Worm (Caenorhabditis elegans) whole organism, L4 larva: ENCODE data around the gene nuo-4.

Experiments used
- D1046.2 ChIP-seq: fragments of 200-800 bp; sonication (Bioruptor generic); IDR thresholded peaks from 2 replicates; pipeline ENCODE4 v1.3.6; 2022; ENCODE audit warnings: missing genetic modification characterization, missing compliant biosample characterization
- F49E8.2 ChIP-seq: sonication (generic microtip); optimal IDR thresholded peaks from 2 replicates; lab custom pipeline; 2016; ENCODE audit warnings: missing compliant biosample characterization, mild to moderate bottlenecking, missing genetic modification characterization, borderline replicate concordance
- R02D3.7 ChIP-seq: fragments of 150-350 bp; sonication (generic microtip); optimal IDR thresholded peaks from 3 replicates; lab custom pipeline; 2014; ENCODE audit warnings: missing biosample characterization, missing genetic modification characterization
- Y75B8A.6 ChIP-seq: fragments of 200-800 bp; sonication (Bioruptor generic); IDR thresholded peaks from 2 replicates; pipeline ENCODE4 v1.3.6; 2022; ENCODE audit warnings: missing genetic modification reagents, missing genetic modification characterization, missing compliant biosample characterization
- aha-1 ChIP-seq: fragments of 150-350 bp; peaks from one replicate; lab custom pipeline; 2014; ENCODE audit warnings: missing biosample characterization, missing genetic modification characterization
- aly-2 ChIP-seq: sonication (generic microtip); optimal IDR thresholded peaks from 2 replicates; lab custom pipeline; 2018; ENCODE audit warnings: missing biosample characterization, missing genetic modification characterization
- ceh-32 ChIP-seq: sonication (generic microtip); optimal IDR thresholded peaks from 2 replicates; lab custom pipeline; 2016; ENCODE audit warnings: mild to moderate bottlenecking, missing genetic modification characterization, missing compliant biosample characterization; ENCODE audit not compliant: poor library complexity
- ceh-62 ChIP-seq: sonication (generic microtip); optimal IDR thresholded peaks from 2 replicates; lab custom pipeline; 2017; ENCODE audit warnings: missing biosample characterization, missing genetic modification characterization
- ceh-82 ChIP-seq: sonication (generic microtip); optimal IDR thresholded peaks from 2 replicates; lab custom pipeline; 2017; ENCODE audit warnings: missing biosample characterization, missing genetic modification characterization
- cey-2 ChIP-seq: sonication (generic microtip); optimal IDR thresholded peaks from 3 replicates; lab custom pipeline; 2017; ENCODE audit warnings: missing genetic modification characterization, mild to moderate bottlenecking, missing compliant biosample characterization, antibody characterized with exemption, borderline replicate concordance; ENCODE audit not compliant: insufficient read depth
- daf-8 ChIP-seq: fragments of 200-800 bp; sonication (Bioruptor generic); IDR thresholded peaks from 2 replicates; pipeline ENCODE4 v1.3.6; 2022; ENCODE audit warnings: missing genetic modification characterization, missing compliant biosample characterization
- dpl-1 ChIP-seq: fragments of 150-350 bp; optimal IDR thresholded peaks from 2 replicates; lab custom pipeline; 2014; ENCODE audit warnings: missing biosample characterization, missing genetic modification reagents, missing genetic modification characterization
- dve-1 ChIP-seq: sonication (generic microtip); optimal IDR thresholded peaks from 2 replicates; lab custom pipeline; 2017; ENCODE audit warnings: antibody characterized with exemption, mild to moderate bottlenecking, missing genetic modification characterization, missing compliant biosample characterization; ENCODE audit not compliant: insufficient read depth
- fos-1 ChIP-seq: fragments of 150-350 bp; optimal IDR thresholded peaks from 2 replicates; lab custom pipeline; 2014; ENCODE audit warnings: missing biosample characterization, missing genetic modification characterization
- hif-1 ChIP-seq, 2 experiments: sonication (generic microtip); optimal IDR thresholded peaks; 2 replicates each; lab custom pipeline; 2016 to 2017; ENCODE audit warnings: missing compliant biosample characterization in 2 of 2, missing genetic modification characterization in 2 of 2, missing genetic modification reagents in 2 of 2, missing genotype in 2 of 2, mild to moderate bottlenecking in 1 of 2
- hlh-11 ChIP-seq: fragments of 200-800 bp; sonication (Bioruptor generic); optimal IDR thresholded peaks from 2 replicates; lab custom pipeline; 2018; ENCODE audit warnings: mild to moderate bottlenecking, missing genetic modification characterization, missing compliant biosample characterization
- hlh-30 ChIP-seq: sonication (generic microtip); optimal IDR thresholded peaks from 2 replicates; lab custom pipeline; 2017; ENCODE audit warnings: antibody characterized with exemption, mild to moderate bottlenecking, missing genetic modification characterization, missing compliant biosample characterization; ENCODE audit not compliant: insufficient read depth
- jun-1 ChIP-seq: fragments of 150-350 bp; optimal IDR thresholded peaks from 2 replicates; lab custom pipeline; 2014; ENCODE audit warnings: missing biosample characterization, missing genetic modification reagents, missing genetic modification characterization
- lin-1 ChIP-seq: fragments of 200-800 bp; sonication (Bioruptor generic); IDR thresholded peaks from 2 replicates; pipeline ENCODE4 v1.3.6; 2022; ENCODE audit warnings: missing genetic modification reagents, missing genetic modification characterization, missing compliant biosample characterization
- lin-39 ChIP-seq: fragments of 150-350 bp; optimal IDR thresholded peaks from 2 replicates; lab custom pipeline; 2014; ENCODE audit warnings: missing biosample characterization, missing genetic modification reagents, missing genetic modification characterization
- lsy-2 ChIP-seq, 2 experiments: fragments of 150-350 bp in 1 of 2; sonication (generic microtip) in 1 of 2; optimal IDR thresholded peaks; 2 replicates each; lab custom pipeline; 2014 to 2017; ENCODE audit warnings: missing biosample characterization in 2 of 2, missing genetic modification characterization in 2 of 2
- mdl-1 ChIP-seq, 2 experiments: fragments of 150-350 bp in 1 of 2; sonication (generic microtip) in 1 of 2; optimal IDR thresholded peaks; 2 replicates each; lab custom pipeline; 2014 to 2017; ENCODE audit warnings: missing biosample characterization in 2 of 2, missing genetic modification characterization in 2 of 2
- mdt-29 ChIP-seq: fragments of 200-800 bp; sonication (Bioruptor generic); IDR thresholded peaks from 2 replicates; pipeline ENCODE4 v1.3.6; 2022; ENCODE audit warnings: missing genetic modification reagents, missing genetic modification characterization, missing compliant biosample characterization
- mep-1 ChIP-seq: fragments of 150-350 bp; sonication (generic microtip); optimal IDR thresholded peaks from 3 replicates; lab custom pipeline; 2014; ENCODE audit warnings: missing biosample characterization, missing genetic modification characterization
- mxl-3 ChIP-seq: fragments of 200-800 bp; sonication (Bioruptor generic); optimal IDR thresholded peaks from 2 replicates; lab custom pipeline; 2018; ENCODE audit warnings: mild to moderate bottlenecking, missing genetic modification characterization, missing compliant biosample characterization
- nhr-10 ChIP-seq: fragments of 150-350 bp; optimal IDR thresholded peaks from 2 replicates; lab custom pipeline; 2014; ENCODE audit warnings: missing biosample characterization, missing genetic modification characterization
- nhr-25 ChIP-seq: sonication (generic microtip); optimal IDR thresholded peaks from 2 replicates; lab custom pipeline; 2017; ENCODE audit warnings: missing genetic modification characterization, mild to moderate bottlenecking, missing compliant biosample characterization, antibody characterized with exemption, moderate library complexity, borderline replicate concordance; ENCODE audit not compliant: insufficient read depth
- nhr-28 ChIP-seq: fragments of 150-350 bp; optimal IDR thresholded peaks from 2 replicates; lab custom pipeline; 2014; ENCODE audit warnings: missing biosample characterization, missing genetic modification characterization
- nhr-42 ChIP-seq: fragments of 200-800 bp; sonication (Bioruptor generic); IDR thresholded peaks from 2 replicates; pipeline ENCODE4 v1.3.6; 2022; ENCODE audit warnings: missing genetic modification characterization, missing compliant biosample characterization
- nhr-77 ChIP-seq: fragments of 150-350 bp; optimal IDR thresholded peaks from 2 replicates; lab custom pipeline; 2014; ENCODE audit warnings: missing biosample characterization, missing genetic modification characterization
- set-16 ChIP-seq: fragments of 200-800 bp; sonication (Bioruptor generic); IDR thresholded peaks from 2 replicates; pipeline ENCODE4 v1.3.6; 2022; ENCODE audit warnings: missing genetic modification reagents, missing genetic modification characterization, missing compliant biosample characterization
- spr-1 ChIP-seq: sonication (generic microtip); optimal IDR thresholded peaks from 2 replicates; lab custom pipeline; 2016; ENCODE audit warnings: mild to moderate bottlenecking, missing genetic modification characterization, missing compliant biosample characterization
- spr-3 ChIP-seq: fragments of 200-800 bp; sonication (Bioruptor generic); optimal IDR thresholded peaks from 2 replicates; lab custom pipeline; 2018; ENCODE audit warnings: mild to moderate bottlenecking, missing genetic modification characterization, missing compliant biosample characterization
- tag-97 ChIP-seq: fragments of 200-800 bp; sonication (Bioruptor generic); IDR thresholded peaks from 2 replicates; pipeline ENCODE4 v1.3.6; 2022; ENCODE audit warnings: missing genetic modification characterization, missing compliant biosample characterization
- tra-1 ChIP-seq: fragments of 200-800 bp; sonication (Bioruptor generic); IDR thresholded peaks from 2 replicates; pipeline ENCODE4 v1.3.6; 2022; ENCODE audit warnings: missing genetic modification reagents, missing genetic modification characterization, missing compliant biosample characterization
- unc-39 ChIP-seq: sonication (generic microtip); optimal IDR thresholded peaks from 2 replicates; lab custom pipeline; 2017; ENCODE audit warnings: missing biosample characterization, missing genetic modification characterization
- unc-62 ChIP-seq, 3 experiments: fragments of 150-350 bp in 1 of 3; sonication (generic microtip); optimal IDR thresholded peaks in 2 of 3; peaks in 1 of 3; 1 replicate in 1 of 3; 2 replicates in 2 of 3; lab custom pipeline; 2014 to 2017; ENCODE audit warnings: missing biosample characterization in 3 of 3, missing genetic modification characterization in 3 of 3, missing genetic modification reagents in 3 of 3, missing genotype in 1 of 3
- zag-1 ChIP-seq: fragments of 150-350 bp; optimal IDR thresholded peaks from 2 replicates; lab custom pipeline; 2014; ENCODE audit warnings: missing biosample characterization, missing genetic modification characterization
- zip-11 ChIP-seq: fragments of 200-800 bp; sonication (Bioruptor generic); IDR thresholded peaks from 2 replicates; pipeline ENCODE4 v1.3.6; 2022; ENCODE audit warnings: missing genetic modification characterization, missing compliant biosample characterization
- zip-2 ChIP-seq: fragments of 150-350 bp; optimal IDR thresholded peaks from 2 replicates; lab custom pipeline; 2014; ENCODE audit warnings: missing biosample characterization, missing genetic modification characterization
- ztf-7 ChIP-seq: fragments of 150-350 bp; optimal IDR thresholded peaks from 2 replicates; lab custom pipeline; 2014; ENCODE audit warnings: missing biosample characterization, missing genetic modification characterization

nuo-4 gene

ce11 chrIII:7207903-7208497 is 49.4 kb upstream of the nuo-4 start, which contains the start of gene rpl-6 (continued):
- TF ChIP-seq mxl-3 (GFP tag; lab: Kevin White, UChicago) (peak; percentile 31), lin-1 (GFP tag; lab: Robert Waterston, UW) (no peak), jun-1 (tag; lab: Kevin White, UChicago) (no peak), mdt-29 (GFP tag; lab: Robert Waterston, UW) (no peak), tag-97 (GFP tag; lab: Robert Waterston, UW) (no peak), spr-1 (peak; percentile 56), zag-1 (tag; lab: Kevin White, UChicago) (no peak), ceh-82 (tag; lab: Kevin White, UChicago) (no peak), D1046.2 (GFP tag; lab: Robert Waterston, UW) (peak; percentile 99), Y75B8A.6 (GFP tag; lab: Robert Waterston, UW) (no peak), nhr-42 (GFP tag; lab: Robert Waterston, UW) (no peak), spr-3 (GFP tag; lab: Kevin White, UChicago) (no peak), unc-39 (tag; lab: Kevin White, UChicago) (no peak), ceh-62 (no peak)
- TF ChIP-seq, all 104 proteins: peak for 50

DNA sequence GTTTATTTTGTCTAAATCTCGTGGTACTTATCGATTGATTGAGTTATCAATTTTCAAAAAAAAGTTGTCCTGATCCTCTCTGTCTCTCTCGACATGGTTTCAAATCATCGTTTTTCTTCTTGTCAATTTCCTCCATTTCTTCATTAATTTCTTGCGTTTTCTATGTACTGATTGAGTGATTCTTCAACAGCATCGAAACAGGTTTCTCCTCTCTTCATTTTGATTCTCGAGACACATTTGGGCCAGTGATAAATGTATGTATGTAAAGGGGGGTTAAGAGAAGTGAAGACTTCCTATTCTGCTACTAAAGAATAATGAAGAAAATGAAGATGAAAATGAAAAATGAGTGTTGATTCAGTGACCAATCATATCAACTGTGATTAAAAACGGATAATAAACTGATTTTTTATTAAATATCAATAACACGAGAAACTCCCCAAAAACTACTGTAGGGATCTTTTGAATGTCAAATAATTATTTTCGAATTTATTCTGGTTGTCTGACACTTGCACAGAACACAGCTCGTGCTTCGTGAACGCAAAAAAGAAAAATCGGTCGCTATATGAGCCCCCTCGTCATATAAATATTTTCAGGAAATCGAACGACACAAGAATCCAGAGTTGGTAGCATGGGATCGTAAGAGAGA is 44.6 kb upstream of the nuo-4 start:
- TF ChIP-seq mdl-1 (tag; optimal IDR thresholded peaks at IDR 0.05; lab: Kevin White, UChicago) (peak in 1 of 2 experiments; percentile 50), hlh-11 (peak; percentile 35), zip-2 (tag; lab: Kevin White, UChicago) (no peak), cey-2 (tag; lab: Kevin White, UChicago) (peak; percentile 73), lsy-2 (tag; optimal IDR thresholded peaks at IDR 0.05; lab: Kevin White, UChicago) (peak in 1 of 2 experiments; percentile 49), dpl-1 (GFP tag; lab: Kevin White, UChicago) (peak; percentile 7), hif-1 (tag; optimal IDR thresholded peaks at IDR 0.05; lab: Kevin White, UChicago) (no peak), daf-8 (GFP tag; lab: Robert Waterston, UW) (no peak), ceh-32 (tag; lab: Kevin White, UChicago) (no peak), tra-1 (GFP tag; lab: Robert Waterston, UW) (0 out of 2 replicates have a peak, but pooled peaks have one; percentile 37), nhr-28 (tag; lab: Kevin White, UChicago) (peak; percentile 66), aly-2 (tag; lab: Kevin White, UChicago) (no peak), hlh-30 (tag; lab: Kevin White, UChicago) (peak; percentile 17), mxl-3 (GFP tag; lab: Kevin White, UChicago) (peak; percentile 37), ztf-7 (no peak), R02D3.7 (tag; lab: Kevin White, UChicago) (no peak), aha-1 (peak; percentile 95), set-16 (GFP tag; lab: Robert Waterston, UW) (no peak), tag-97 (GFP tag; lab: Robert Waterston, UW) (no peak)

DNA sequence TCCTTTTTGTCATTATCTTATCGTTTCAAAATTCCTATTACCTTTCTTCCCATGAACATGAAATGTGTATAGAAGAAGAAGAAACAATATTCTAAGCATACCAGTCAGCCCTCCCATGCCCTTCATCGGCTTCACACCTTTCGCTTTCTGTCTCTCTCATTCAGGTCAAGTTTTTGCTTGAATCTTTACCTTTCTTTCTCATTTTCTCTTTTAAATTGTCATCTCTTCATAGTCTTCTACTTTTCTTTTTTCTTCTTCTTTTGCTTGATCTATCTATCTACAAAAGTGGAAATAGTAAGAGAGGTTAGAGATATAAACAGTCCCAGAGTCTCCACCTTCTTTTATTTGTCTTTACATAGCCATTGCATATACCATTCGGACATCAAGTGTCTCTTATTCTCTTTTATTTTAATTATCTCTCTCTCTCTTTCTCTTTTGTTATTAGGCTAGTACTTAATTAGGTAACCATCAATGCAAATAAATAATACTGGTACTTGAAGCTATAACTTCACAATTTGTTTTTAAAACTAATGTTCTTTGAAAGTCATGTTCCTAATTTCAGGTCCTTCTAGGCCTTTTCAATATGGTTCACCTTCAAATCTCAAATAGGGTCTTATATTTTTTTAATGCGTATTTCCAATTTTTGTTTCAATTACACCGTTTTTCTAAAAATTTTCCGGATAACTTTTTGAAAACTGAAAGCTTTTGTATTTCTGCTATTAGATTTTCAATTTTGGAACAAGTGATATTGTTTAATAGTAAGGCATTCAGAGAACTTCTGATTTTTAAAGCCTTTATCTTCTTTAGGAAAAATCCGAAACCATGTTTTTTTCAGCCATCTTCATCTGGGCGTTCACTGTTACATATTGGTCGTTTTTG is 43.0 kb upstream of the nuo-4 start, which contains the start of gene dpy-31:
TSS of gene dpy-31 (plus strand) at position 829 of the 879 bp plus-strand sequence.
- TF ChIP-seq mep-1 (tag; lab: Kevin White, UChicago) (peak; percentile 58), hlh-11 (peak; percentile 13), nhr-25 (tag; lab: Kevin White, UChicago) (peak; percentile 64), mdl-1 (tag; optimal IDR thresholded peaks at IDR 0.05; lab: Kevin White, UChicago) (peak in 1 of 2 experiments; percentile 15), lin-1 (GFP tag; lab: Robert Waterston, UW) (no peak), fos-1 (tag; lab: Kevin White, UChicago) (no peak), nhr-77 (tag; lab: Kevin White, UChicago) (peak; percentile 12), nhr-28 (tag; lab: Kevin White, UChicago) (peak; percentile 21), F49E8.2 (tag; lab: Kevin White, UChicago) (no peak), nhr-10 (peak; percentile 6), lsy-2 (tag; optimal IDR thresholded peaks at IDR 0.05; lab: Kevin White, UChicago) (peak in 1 of 2 experiments; percentile 44), dve-1 (tag; lab: Kevin White, UChicago) (peak; percentile 40), cey-2 (tag; lab: Kevin White, UChicago) (peak; percentile 34), lin-39 (no peak), zip-11 (GFP tag; lab: Robert Waterston, UW) (no peak), unc-62 (GFP tag; optimal IDR thresholded peaks at IDR 0.05 in 1 of 2; lab: Kevin White, UChicago) (peak in 1 of 2 experiments; percentile 95), unc-62 (tag; optimal IDR thresholded peaks at IDR 0.05; lab: Kevin White, UChicago) (no peak)
